Worm (Caenorhabditis elegans): Measurements from ENCODE around the gene era-1.

era-1 gene

DNA sequence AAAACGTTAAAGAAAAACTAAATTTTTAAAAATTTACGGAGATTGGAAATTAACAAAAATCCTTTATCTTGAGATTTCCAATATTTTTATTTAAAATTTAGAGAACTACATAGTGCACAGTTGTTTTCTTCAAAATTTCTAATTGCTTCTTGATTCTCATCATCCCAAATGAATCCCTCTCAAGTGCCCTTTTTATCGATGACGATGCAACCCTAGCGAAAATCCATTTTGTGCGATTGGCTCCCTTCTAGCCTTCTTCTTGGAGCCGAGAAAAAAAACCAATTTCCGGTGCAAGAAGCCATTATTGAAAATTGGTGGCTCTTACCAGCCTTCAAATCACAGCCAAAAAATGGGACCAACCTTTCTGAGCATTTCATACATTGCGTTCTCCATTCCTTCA, 40.4 kb upstream of the era-1 start:
- TF ChIP-seq sma-3 (GFP tag; optimal IDR thresholded peaks at IDR 0.05) (no peak), lin-13 (GFP tag; optimal IDR thresholded peaks at IDR 0.05) (no peak), lsy-2 (tag; optimal IDR thresholded peaks at IDR 0.05) (no peak), nhr-129 (tag; optimal IDR thresholded peaks at IDR 0.05) (no peak), nhr-11 (tag; optimal IDR thresholded peaks at IDR 0.05) (no peak), ZK546.5 (tag; optimal IDR thresholded peaks at IDR 0.05) (no peak), unc-39 (tag; optimal IDR thresholded peaks at IDR 0.05) (no peak), C34F6.9 (tag; optimal IDR thresholded peaks at IDR 0.05) (no peak), lin-11 (tag; optimal IDR thresholded peaks at IDR 0.05) (no peak), nhr-237 (tag; optimal IDR thresholded peaks at IDR 0.05) (no peak), gmeb-1 (tag; optimal IDR thresholded peaks at IDR 0.05) (no peak), snpc-4 (tag; optimal IDR thresholded peaks at IDR 0.05) (no peak)

DNA sequence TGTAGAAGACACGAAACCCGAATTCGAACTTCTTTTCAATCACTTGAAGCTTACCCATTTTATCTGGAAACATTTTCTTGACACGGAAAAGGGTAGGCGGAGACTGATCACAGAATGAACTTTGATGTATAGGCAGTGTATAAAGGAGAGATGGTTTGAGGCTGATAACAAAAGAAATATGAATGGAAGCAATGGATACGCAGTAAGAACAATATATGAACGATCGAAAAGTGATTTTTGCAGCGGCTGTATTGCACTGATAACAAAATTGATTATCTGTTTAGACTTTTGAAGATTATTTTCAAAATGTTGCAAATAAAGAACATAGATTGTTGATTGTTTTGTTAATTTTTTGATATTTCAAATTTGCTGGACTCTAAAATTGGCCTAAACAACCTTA, 37.1 kb upstream of the era-1 start, which contains the start of gene pmp-5:
pmp-5 (minus strand) TSS at position 63 of the 400 bp plus-strand sequence.
- no peak for TF ChIP-seq crh-2 (tag; optimal IDR thresholded peaks at IDR 0.05)
- TF ChIP-seq nhr-25 (tag; optimal IDR thresholded peaks at IDR 0.05), result no peak
- TF ChIP-seq fos-1 (tag; optimal IDR thresholded peaks at IDR 0.05), result peak; percentile 31
- no peak for TF ChIP-seq mab-5 (tag; optimal IDR thresholded peaks at IDR 0.05)
- no peak for TF ChIP-seq egl-27 (tag; optimal IDR thresholded peaks at IDR 0.05)
- TF ChIP-seq ceh-82 (tag; optimal IDR thresholded peaks at IDR 0.05), result no peak
- TF ChIP-seq nhr-6 (tag; optimal IDR thresholded peaks at IDR 0.05), result no peak
- TF ChIP-seq sma-9 (GFP tag; optimal IDR thresholded peaks at IDR 0.05), result peak; percentile 82
- TF ChIP-seq sma-9 (tag; optimal IDR thresholded peaks at IDR 0.05), result no peak
- no peak for TF ChIP-seq nhr-129 (tag; optimal IDR thresholded peaks at IDR 0.05)
- TF ChIP-seq dmd-4 (tag; optimal IDR thresholded peaks at IDR 0.05), result no peak
- TF ChIP-seq sma-3 (GFP tag; optimal IDR thresholded peaks at IDR 0.05), result no peak
- no peak for TF ChIP-seq skn-1 (tag; optimal IDR thresholded peaks at IDR 0.05)
- TF ChIP-seq ZK546.5 (tag; optimal IDR thresholded peaks at IDR 0.05), result no peak

DNA sequence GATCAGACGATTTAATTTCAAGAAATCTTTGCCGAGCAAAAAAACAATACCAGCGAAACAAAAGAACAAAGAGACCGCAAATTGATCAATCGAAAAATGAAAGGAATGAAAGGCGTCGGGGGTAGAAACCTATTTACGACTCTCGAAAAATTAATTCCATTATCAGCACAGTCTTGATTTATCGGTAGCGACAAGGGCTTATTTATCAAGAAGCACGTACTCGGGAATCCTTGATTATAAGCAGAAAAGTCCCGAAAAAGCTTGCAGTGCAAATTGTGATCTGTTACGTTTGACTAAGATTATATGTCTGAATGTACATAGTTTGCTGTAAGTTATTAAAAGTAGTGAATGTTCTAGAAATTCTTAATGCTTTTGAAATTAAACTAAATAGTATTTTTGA, 36.3 kb upstream of the era-1 start:
- TF ChIP-seq nhr-11 (tag; optimal IDR thresholded peaks at IDR 0.05), result no peak
- peak; percentile 40 for TF ChIP-seq sma-9 (GFP tag; optimal IDR thresholded peaks at IDR 0.05)
- no peak for TF ChIP-seq sma-9 (tag; optimal IDR thresholded peaks at IDR 0.05)
- TF ChIP-seq fos-1 (tag; optimal IDR thresholded peaks at IDR 0.05), result peak; percentile 23

DNA sequence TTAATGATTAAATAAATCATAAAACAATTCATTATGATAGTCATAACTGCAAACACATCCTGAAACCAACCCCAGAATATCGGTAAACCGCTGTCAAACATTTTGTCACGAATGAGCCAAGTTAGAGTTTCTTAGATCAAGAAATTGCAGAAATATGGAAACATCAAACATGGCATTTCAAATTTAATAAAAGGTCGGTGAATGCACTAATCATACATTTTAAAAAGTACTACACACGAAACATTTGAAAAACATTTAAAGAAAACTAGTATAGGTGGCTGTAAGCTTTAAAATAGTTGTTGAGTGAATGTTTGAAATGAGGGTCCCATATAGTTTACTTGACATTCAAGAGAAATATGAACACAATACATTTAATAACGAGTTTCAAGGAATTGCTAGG, 34.1 kb upstream of the era-1 start, which contains the start of gene str-180:
str-180 (minus strand) TSS at position 101 of the 400 bp plus-strand sequence.
- TF ChIP-seq nhr-21 (tag; optimal IDR thresholded peaks at IDR 0.05), result no peak
- no peak for TF ChIP-seq ztf-11 (tag; optimal IDR thresholded peaks at IDR 0.05)
- no peak for TF ChIP-seq Y55F3AM.14 (GFP tag; optimal IDR thresholded peaks at IDR 0.05)
- TF ChIP-seq nhr-23 (tag; optimal IDR thresholded peaks at IDR 0.05), result no peak
- TF ChIP-seq peb-1 (tag; optimal IDR thresholded peaks at IDR 0.05), result no peak
- no peak for TF ChIP-seq nhr-77 (tag; optimal IDR thresholded peaks at IDR 0.05)
- TF ChIP-seq egl-27 (tag; optimal IDR thresholded peaks at IDR 0.05), result no peak
- no peak for TF ChIP-seq F13H6.1 (tag; optimal IDR thresholded peaks at IDR 0.05)
- no peak for TF ChIP-seq lin-13 (GFP tag; optimal IDR thresholded peaks at IDR 0.05)

DNA sequence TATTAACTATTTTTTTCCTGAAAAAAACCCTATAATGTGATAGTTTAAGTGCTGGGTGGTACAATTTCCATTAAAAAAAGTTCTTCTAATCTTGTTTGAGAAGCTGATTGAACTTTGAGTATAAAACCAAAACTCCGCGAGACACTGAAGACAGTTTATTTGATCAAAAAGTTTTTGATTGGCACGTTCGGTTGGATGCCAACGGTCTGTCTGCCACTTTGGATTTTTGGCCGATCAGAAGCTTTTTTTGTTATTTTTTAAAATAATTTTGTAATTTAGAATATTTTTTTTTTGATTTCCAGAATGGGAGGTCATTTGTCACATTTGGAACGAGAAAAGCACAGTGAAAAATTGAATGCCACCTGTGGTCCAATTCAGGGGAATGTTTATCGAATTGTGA, 33.3 kb upstream of the era-1 start, which contains the start of gene cest-28:
cest-28 (plus strand) TSS at position 301 of the 400 bp plus-strand sequence.
- no peak for TF ChIP-seq nhr-77 (tag; optimal IDR thresholded peaks at IDR 0.05)
- no peak for TF ChIP-seq skn-1 (tag; optimal IDR thresholded peaks at IDR 0.05)
- TF ChIP-seq ZK546.5 (tag; optimal IDR thresholded peaks at IDR 0.05), result no peak
- TF ChIP-seq nhr-129 (tag; optimal IDR thresholded peaks at IDR 0.05), result no peak
- TF ChIP-seq ceh-82 (tag; optimal IDR thresholded peaks at IDR 0.05), result no peak
- TF ChIP-seq unc-62 (GFP tag; optimal IDR thresholded peaks at IDR 0.05), result no peak
- no peak for TF ChIP-seq unc-55 (GFP tag; optimal IDR thresholded peaks at IDR 0.05)

DNA sequence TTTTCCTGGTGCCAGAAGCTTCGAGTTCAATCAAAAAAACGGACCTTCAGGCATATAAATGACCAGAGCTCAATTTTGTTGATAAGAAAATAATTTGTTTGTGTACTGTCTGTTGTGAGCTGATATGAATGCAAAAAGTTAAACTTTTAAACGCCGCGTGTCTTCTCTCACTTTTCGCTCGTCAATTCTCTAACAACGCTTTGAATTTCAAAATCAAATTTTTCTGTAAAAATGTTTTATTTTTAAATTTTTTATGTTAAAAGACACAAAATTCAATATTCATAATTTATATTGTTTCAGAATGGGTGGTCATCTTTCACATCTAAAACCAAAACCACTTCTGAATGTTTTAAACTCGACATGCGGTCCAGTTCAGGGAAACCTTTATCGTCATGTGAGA, 28.9 kb upstream of the era-1 start, which contains the start of gene cest-31:
cest-31 (plus strand) TSS at position 301 of the 400 bp plus-strand sequence.
- TF ChIP-seq ceh-16 (tag; optimal IDR thresholded peaks at IDR 0.05) (no peak), alr-1 (tag; optimal IDR thresholded peaks at IDR 0.05) (no peak), snpc-4 (tag; optimal IDR thresholded peaks at IDR 0.05) (no peak), peb-1 (tag; optimal IDR thresholded peaks at IDR 0.05) (no peak), nhr-77 (tag; optimal IDR thresholded peaks at IDR 0.05) (no peak), elt-1 (tag; optimal IDR thresholded peaks at IDR 0.05) (no peak), nhr-10 (tag; optimal IDR thresholded peaks at IDR 0.05) (no peak), nhr-25 (tag; optimal IDR thresholded peaks at IDR 0.05) (no peak), ztf-4 (tag; optimal IDR thresholded peaks at IDR 0.05) (no peak), lin-39 (tag; optimal IDR thresholded peaks at IDR 0.05) (no peak), nhr-23 (tag; optimal IDR thresholded peaks at IDR 0.05) (no peak), skn-1 (tag; optimal IDR thresholded peaks at IDR 0.05) (no peak)

All from whole organism, L2 larva.